Fruit fly (Drosophila melanogaster): Measurements from ENCODE around the gene Acsx1R.

The Acsx1R gene

dm6 chr3R:19778065-19778800 lies 1.2 kb upstream of the Acsx1R start, which contains the start of gene Acsx2 (continued):
- 0 out of 3 replicates have a peak, but pooled peaks have one; percentile 11 for TF ChIP-seq CG6791 (GFP tag; IDR thresholded peaks at IDR 0.05; ENCODE audit: partially characterized antibody)
- TF ChIP-seq grn (GFP tag; optimal IDR thresholded peaks at IDR 0.05) = no peak
- TF ChIP-seq fru (optimal IDR thresholded peaks at IDR 0.05) = no peak
- TF ChIP-seq knrl (GFP tag; IDR thresholded peaks at IDR 0.05; ENCODE audit: partially characterized antibody) = peak; percentile 46; the same call in 2 of the 3 replicates
- TF ChIP-seq Aef1 (GFP tag; IDR thresholded peaks at IDR 0.05) = no peak
- no peak for TF ChIP-seq ttk (GFP tag; IDR thresholded peaks at IDR 0.05)
- TF ChIP-seq amos (GFP tag; IDR thresholded peaks at IDR 0.05; ENCODE audit: partially characterized antibody) = peak; percentile 63
- no peak for TF ChIP-seq usp (GFP tag; optimal IDR thresholded peaks at IDR 0.05)
- no peak; the same call in 2 of the 3 replicates for TF ChIP-seq CG14860 (GFP tag; IDR thresholded peaks at IDR 0.05; ENCODE audit: partially characterized antibody)
- peak; percentile 48; the same call in 1 of the 3 replicates for TF ChIP-seq CG16813 (GFP tag; IDR thresholded peaks at IDR 0.05; ENCODE audit: partially characterized antibody)
- TF ChIP-seq run (tag; optimal IDR thresholded peaks at IDR 0.05) = no peak
- TF ChIP-seq wek (GFP tag; optimal IDR thresholded peaks at IDR 0.05) = no peak
- no peak for TF ChIP-seq onecut (GFP tag; IDR thresholded peaks at IDR 0.05)
- TF ChIP-seq TFAM (GFP tag; optimal IDR thresholded peaks at IDR 0.05) = no peak

- peak; percentile 86 for TF ChIP-seq Bgb (GFP tag; IDR thresholded peaks at IDR 0.05; ENCODE audit: partially characterized antibody)
- TF ChIP-seq knrl (GFP tag; IDR thresholded peaks at IDR 0.05; ENCODE audit: partially characterized antibody) = peak; percentile 68
- no peak for TF ChIP-seq Tbp (GFP tag; optimal IDR thresholded peaks at IDR 0.05)
- TF ChIP-seq stwl (tag; optimal IDR thresholded peaks at IDR 0.05) = peak; percentile 35
- peak; percentile 50; the same call in 2 of the 3 replicates for TF ChIP-seq vnd (GFP tag; IDR thresholded peaks at IDR 0.05; ENCODE audit: partially characterized antibody)
- peak; percentile 40; the same call in 1 of the 3 replicates for TF ChIP-seq CG6791 (GFP tag; IDR thresholded peaks at IDR 0.05; ENCODE audit: partially characterized antibody)
- 0 out of 3 replicates have a peak, but pooled peaks have one; percentile 44 for TF ChIP-seq CG7963 (GFP tag; IDR thresholded peaks at IDR 0.05; ENCODE audit: partially characterized antibody)
- TF ChIP-seq CTCF (GFP tag; optimal IDR thresholded peaks at IDR 0.05) = peak; percentile 84
- peak; percentile 54 for TF ChIP-seq CG16813 (GFP tag; IDR thresholded peaks at IDR 0.05; ENCODE audit: partially characterized antibody)
- TF ChIP-seq Dek (tag; optimal IDR thresholded peaks at IDR 0.05) = no peak
- peak; percentile 63 for TF ChIP-seq amos (GFP tag; IDR thresholded peaks at IDR 0.05; ENCODE audit: partially characterized antibody)
- TF ChIP-seq CG14860 (GFP tag; IDR thresholded peaks at IDR 0.05; ENCODE audit: partially characterized antibody) = peak; percentile 50; the same call in 1 of the 3 replicates
- no peak for TF ChIP-seq CG15269 (tag; optimal IDR thresholded peaks at IDR 0.05)
Measured at dm6 chr3R:19774149-19774548, 2.9 kb downstream of the Acsx1R start.

dm6 chr3R:19773125-19773524 lies 4.0 kb downstream of the Acsx1R start, which contains the start of gene Acsx1L:
TSS of gene Acsx1L (minus strand) at chr3R:19773225.
- TF ChIP-seq CG2199 (GFP tag; IDR thresholded peaks at IDR 0.05) (no peak), HmgZ (tag; optimal IDR thresholded peaks at IDR 0.05) (no peak), Bgb (GFP tag; IDR thresholded peaks at IDR 0.05; ENCODE audit: partially characterized antibody) (no peak), HHEX (GFP tag; optimal IDR thresholded peaks at IDR 0.05) (no peak), ro (GFP tag; IDR thresholded peaks at IDR 0.05) (no peak), btn (GFP tag; optimal IDR thresholded peaks at IDR 0.05) (no peak)

- TF ChIP-seq exex (tag; optimal IDR thresholded peaks at IDR 0.05) (peak; percentile 8), CG7987 (GFP tag; optimal IDR thresholded peaks at IDR 0.05) (no peak), Hey (tag; optimal IDR thresholded peaks at IDR 0.05) (peak; percentile 65), Hr78 (GFP tag; optimal IDR thresholded peaks at IDR 0.05) (peak in 1 of 2 experiments; percentile 68), sug (tag; optimal IDR thresholded peaks at IDR 0.05) (peak; percentile 92), Nf-YC (tag; optimal IDR thresholded peaks at IDR 0.05) (no peak), GATAe (GFP tag; conservative IDR thresholded peaks at IDR 0.05) (0 out of 2 replicates have a peak, but pooled peaks have one; percentile 30), ttk (GFP tag; IDR thresholded peaks at IDR 0.05) (0 out of 2 replicates have a peak, but pooled peaks have one; percentile 30), crol (GFP tag; IDR thresholded peaks at IDR 0.05) (peak; percentile 43; the same call in 1 of the 2 replicates)
Measured at dm6 chr3R:19742893-19743292, 34.2 kb downstream of the Acsx1R start.

Measured in whole organism, embryonic.